Comparison of ENCODE assay signal across 5 fruit fly cellular contexts in genomic region chr3L:3343260-3343659, dm6.
A peak's percentile ranks its signal among the peaks of the same experiment; 100 is the strongest.
TF ChIP-seq lines count a peak whose summit lies in the region.

No protein-coding gene starts in this region.

- TF ChIP-seq CTCF in whole organism, embryonic (GFP tag; optimal IDR thresholded peaks at IDR 0.05; lab: Kevin White, UChicago), result no peak

TF ChIP-seq in whole organism, adult, 20 proteins besides CTCF, POLR2A, EP300 and RAD21:
- no peak for TF ChIP-seq Clk (GFP tag; optimal IDR thresholded peaks at IDR 0.05; lab: Kevin White, UChicago)
- peak; percentile 48 for TF ChIP-seq kay (GFP tag; lab: Kevin White, UChicago; ENCODE audit: borderline replicate concordance)

TF ChIP-seq in whole organism, embryonic, 481 proteins besides CTCF, POLR2A, EP300 and RAD21 (continues in another document):
- TF ChIP-seq phol (tag; optimal IDR thresholded peaks at IDR 0.05; lab: Kevin White, UChicago) (peak; percentile 13), Kr (GFP tag; optimal IDR thresholded peaks at IDR 0.05; lab: Kevin White, UChicago) (no peak), Oli (tag; optimal IDR thresholded peaks at IDR 0.05; lab: Kevin White, UChicago) (peak; percentile 35), Fer1 (GFP tag; optimal IDR thresholded peaks at IDR 0.05; lab: Kevin White, UChicago) (peak; percentile 19), CG9437 (GFP tag; optimal IDR thresholded peaks at IDR 0.05; lab: Kevin White, UChicago) (peak; percentile 1), zen2 (GFP tag; IDR thresholded peaks at IDR 0.05; lab: Robert Waterston, UW; ENCODE audit: partially characterized antibody) (no peak), lbe (GFP tag; optimal IDR thresholded peaks at IDR 0.05; lab: Kevin White, UChicago) (peak; percentile 51), CG7839 (tag; optimal IDR thresholded peaks at IDR 0.05; lab: Kevin White, UChicago) (peak; percentile 14), grau (tag; optimal IDR thresholded peaks at IDR 0.05; lab: Kevin White, UChicago) (peak; percentile 2), cwo (GFP tag; optimal IDR thresholded peaks at IDR 0.05; lab: Kevin White, UChicago) (no peak), CG10267 (tag; optimal IDR thresholded peaks at IDR 0.05; lab: Kevin White, UChicago) (peak; percentile 5), dmrt99B (tag; optimal IDR thresholded peaks at IDR 0.05; lab: Kevin White, UChicago) (peak; percentile 5), CG2712 (tag; optimal IDR thresholded peaks at IDR 0.05; lab: Kevin White, UChicago) (peak; percentile 5), sima (GFP tag; optimal IDR thresholded peaks at IDR 0.05; lab: Kevin White, UChicago) (no peak), bsh (GFP tag; optimal IDR thresholded peaks at IDR 0.05; lab: Kevin White, UChicago) (peak in 1 of 2 experiments; percentile 10), sens (GFP tag; lab: Kevin White, UChicago) (peak; percentile 74), CG17361 (GFP tag; IDR thresholded peaks at IDR 0.05; lab: Robert Waterston, UW) (0 out of 3 replicates have a peak, but pooled peaks have one; percentile 14), gem (tag; optimal IDR thresholded peaks at IDR 0.05; lab: Kevin White, UChicago) (peak; percentile 53), Blimp-1 (GFP tag; optimal IDR thresholded peaks at IDR 0.05; lab: Kevin White, UChicago) (peak; percentile 7), Meics (GFP tag; optimal IDR thresholded peaks at IDR 0.05; lab: Kevin White, UChicago) (peak; percentile 4), CG31441 (GFP tag; IDR thresholded peaks at IDR 0.05; lab: Robert Waterston, UW) (peak; percentile 48; the same call in 1 of the 2 replicates), CG18262 (tag; optimal IDR thresholded peaks at IDR 0.05; lab: Kevin White, UChicago) (peak; percentile 15)

TF ChIP-seq in whole organism, prepupa, 60 proteins besides CTCF, POLR2A, EP300 and RAD21 (continues in another document):
- TF ChIP-seq CG6854 (GFP tag; optimal IDR thresholded peaks at IDR 0.05; lab: Kevin White, UChicago), result peak; percentile 33
- no peak for TF ChIP-seq CG6163 (GFP tag; IDR thresholded peaks at IDR 0.05; lab: Robert Waterston, UW)
- TF ChIP-seq CG11294 (GFP tag; IDR thresholded peaks at IDR 0.05; lab: Robert Waterston, UW), result no peak
- TF ChIP-seq fd85E (GFP tag; optimal IDR thresholded peaks at IDR 0.05; lab: Kevin White, UChicago), result no peak
- TF ChIP-seq Sox15 (GFP tag; optimal IDR thresholded peaks at IDR 0.05; lab: Kevin White, UChicago), result peak; percentile 49
- peak; percentile 70 for TF ChIP-seq Sox102F (GFP tag; optimal IDR thresholded peaks at IDR 0.05; lab: Kevin White, UChicago)
- peak; percentile 70 for TF ChIP-seq CG3919 (GFP tag; optimal IDR thresholded peaks at IDR 0.05; lab: Kevin White, UChicago)
- peak; percentile 75 for TF ChIP-seq Hr39 (GFP tag; optimal IDR thresholded peaks at IDR 0.05; lab: Kevin White, UChicago)
- peak; percentile 6 for TF ChIP-seq CG3032 (tag; optimal IDR thresholded peaks at IDR 0.05; lab: Kevin White, UChicago)
- TF ChIP-seq esn (GFP tag; optimal IDR thresholded peaks at IDR 0.05; lab: Kevin White, UChicago), result peak; percentile 93
- no peak for TF ChIP-seq Hr38 (GFP tag; optimal IDR thresholded peaks at IDR 0.05; lab: Kevin White, UChicago)
- TF ChIP-seq vri (GFP tag; optimal IDR thresholded peaks at IDR 0.05; lab: Kevin White, UChicago), result peak; percentile 55
- TF ChIP-seq svp (GFP tag; lab: Kevin White, UChicago), result peak; percentile 93
- peak; percentile 1 for TF ChIP-seq CG6808 (GFP tag; optimal IDR thresholded peaks at IDR 0.05; lab: Kevin White, UChicago)
- TF ChIP-seq Hr4 (GFP tag; optimal IDR thresholded peaks at IDR 0.05; lab: Kevin White, UChicago), result peak; percentile 41
- TF ChIP-seq Gug (GFP tag; IDR thresholded peaks at IDR 0.05; lab: Robert Waterston, UW), result no peak
- TF ChIP-seq ss (GFP tag; optimal IDR thresholded peaks at IDR 0.05; lab: Kevin White, UChicago), result peak; percentile 8 to 13
- TF ChIP-seq CG15336 (GFP tag; IDR thresholded peaks at IDR 0.05; lab: Robert Waterston, UW), result peak; percentile 42
- TF ChIP-seq Eip93F (GFP tag; optimal IDR thresholded peaks at IDR 0.05; lab: Kevin White, UChicago), result peak; percentile 51
- TF ChIP-seq CG7368 (GFP tag; optimal IDR thresholded peaks at IDR 0.05; lab: Kevin White, UChicago), result peak; percentile 39
- TF ChIP-seq CG10669 (GFP tag; optimal IDR thresholded peaks at IDR 0.05; lab: Kevin White, UChicago), result peak; percentile 8
- TF ChIP-seq Ets96B (tag; optimal IDR thresholded peaks at IDR 0.05; lab: Kevin White, UChicago), result peak; percentile 6
- peak; percentile 82 for TF ChIP-seq lz (GFP tag; optimal IDR thresholded peaks at IDR 0.05; lab: Kevin White, UChicago)
- peak; percentile 66 for TF ChIP-seq Sox14 (GFP tag; optimal IDR thresholded peaks at IDR 0.05; lab: Kevin White, UChicago)

TF ChIP-seq in whole organism, pupa, 21 proteins besides CTCF, POLR2A, EP300 and RAD21:
- peak; percentile 44 for TF ChIP-seq CG9948 (tag; optimal IDR thresholded peaks at IDR 0.05; lab: Kevin White, UChicago)
- TF ChIP-seq CG17806 (tag; optimal IDR thresholded peaks at IDR 0.05; lab: Kevin White, UChicago), result peak; percentile 40
- TF ChIP-seq CG15710 (tag; optimal IDR thresholded peaks at IDR 0.05; lab: Kevin White, UChicago), result peak; percentile 44
- no peak for TF ChIP-seq rn (GFP tag; IDR thresholded peaks at IDR 0.05; lab: Robert Waterston, UW)
- peak; percentile 13 for TF ChIP-seq Pif1A (GFP tag; optimal IDR thresholded peaks at IDR 0.05; lab: Kevin White, UChicago)
- TF ChIP-seq CG8159 (tag; optimal IDR thresholded peaks at IDR 0.05; lab: Kevin White, UChicago), result peak; percentile 55
- TF ChIP-seq CG8301 (tag; optimal IDR thresholded peaks at IDR 0.05; lab: Kevin White, UChicago), result peak; percentile 41
- TF ChIP-seq EcR (GFP tag; optimal IDR thresholded peaks at IDR 0.05; lab: Kevin White, UChicago), result no peak
- peak; percentile 50 for TF ChIP-seq CG14655 (GFP tag; optimal IDR thresholded peaks at IDR 0.05; lab: Kevin White, UChicago)
- no peak for TF ChIP-seq CG32121 (GFP tag; IDR thresholded peaks at IDR 0.05; lab: Robert Waterston, UW)
- no peak for TF ChIP-seq CG34367 (tag; optimal IDR thresholded peaks at IDR 0.05; lab: Kevin White, UChicago)
- TF ChIP-seq Pif1B (GFP tag; optimal IDR thresholded peaks at IDR 0.05; lab: Kevin White, UChicago), result peak; percentile 35
- TF ChIP-seq Snoo (tag; optimal IDR thresholded peaks at IDR 0.05; lab: Kevin White, UChicago), result peak; percentile 82

TF ChIP-seq in whole organism, wandering third instar larva, 38 proteins besides CTCF, POLR2A, EP300 and RAD21:
- TF ChIP-seq brk (GFP tag; optimal IDR thresholded peaks at IDR 0.05; lab: Kevin White, UChicago) (peak; percentile 76), Myc (optimal IDR thresholded peaks at IDR 0.05; lab: Kevin White, UChicago) (no peak), foxo (GFP tag; optimal IDR thresholded peaks at IDR 0.05; lab: Kevin White, UChicago) (peak in 1 of 2 experiments; percentile 85), OdsH (GFP tag; optimal IDR thresholded peaks at IDR 0.05; lab: Kevin White, UChicago) (peak; percentile 85), Hnf4 (GFP tag; optimal IDR thresholded peaks at IDR 0.05; lab: Kevin White, UChicago) (peak; percentile 78), Mio (GFP tag; optimal IDR thresholded peaks at IDR 0.05; lab: Kevin White, UChicago) (no peak), Abd-B (GFP tag; optimal IDR thresholded peaks at IDR 0.05; lab: Kevin White, UChicago) (no peak), CG32264 (GFP tag; optimal IDR thresholded peaks at IDR 0.05; lab: Kevin White, UChicago) (peak; percentile 23), N (GFP tag; optimal IDR thresholded peaks at IDR 0.05; lab: Kevin White, UChicago) (no peak), dsf (GFP tag; optimal IDR thresholded peaks at IDR 0.05; lab: Kevin White, UChicago; ENCODE audit: borderline replicate concordance) (peak; percentile 19), dmrt93B (GFP tag; optimal IDR thresholded peaks at IDR 0.05; lab: Kevin White, UChicago) (peak; percentile 59), sage (GFP tag; optimal IDR thresholded peaks at IDR 0.05; lab: Kevin White, UChicago) (peak; percentile 11), h (GFP tag; optimal IDR thresholded peaks at IDR 0.05; lab: Kevin White, UChicago) (peak; percentile 85), br (GFP tag; optimal IDR thresholded peaks at IDR 0.05; lab: Kevin White, UChicago) (peak; percentile 72), pan (optimal IDR thresholded peaks at IDR 0.05; lab: Kevin White, UChicago) (no peak), rgr (GFP tag; optimal IDR thresholded peaks at IDR 0.05; lab: Kevin White, UChicago) (peak; percentile 77), Rel (GFP tag; optimal IDR thresholded peaks at IDR 0.05; lab: Kevin White, UChicago) (no peak), Rel (tag; optimal IDR thresholded peaks at IDR 0.05; lab: Kevin White, UChicago) (peak; percentile 6), tai (GFP tag; optimal IDR thresholded peaks at IDR 0.05; lab: Kevin White, UChicago) (peak; percentile 52), ey (GFP tag; optimal IDR thresholded peaks at IDR 0.05; lab: Kevin White, UChicago) (peak; percentile 79), psq (GFP tag; optimal IDR thresholded peaks at IDR 0.05; lab: Kevin White, UChicago) (peak; percentile 85), Sp1 (GFP tag; optimal IDR thresholded peaks at IDR 0.05; lab: Kevin White, UChicago) (peak; percentile 90), HLH106 (tag; optimal IDR thresholded peaks at IDR 0.05; lab: Kevin White, UChicago) (peak; percentile 78), sv (GFP tag; optimal IDR thresholded peaks at IDR 0.05; lab: Kevin White, UChicago) (peak; percentile 16), fru (GFP tag; optimal IDR thresholded peaks at IDR 0.05; lab: Kevin White, UChicago) (peak; percentile 88), Jra (GFP tag; optimal IDR thresholded peaks at IDR 0.05; lab: Kevin White, UChicago) (peak; percentile 38), CG9705 (GFP tag; optimal IDR thresholded peaks at IDR 0.05; lab: Kevin White, UChicago) (peak; percentile 60), lola (GFP tag; optimal IDR thresholded peaks at IDR 0.05; lab: Kevin White, UChicago) (no peak), woc (GFP tag; optimal IDR thresholded peaks at IDR 0.05; lab: Kevin White, UChicago) (peak; percentile 60)
TF ChIP-seq in whole organism, wandering third instar larva: peak in this region for 22.
